Fruit fly (Drosophila melanogaster): ENCODE data around the gene Vav.
A peak's percentile ranks its signal among the peaks of the same experiment; 100 is the strongest.

Gene Vav

DNA sequence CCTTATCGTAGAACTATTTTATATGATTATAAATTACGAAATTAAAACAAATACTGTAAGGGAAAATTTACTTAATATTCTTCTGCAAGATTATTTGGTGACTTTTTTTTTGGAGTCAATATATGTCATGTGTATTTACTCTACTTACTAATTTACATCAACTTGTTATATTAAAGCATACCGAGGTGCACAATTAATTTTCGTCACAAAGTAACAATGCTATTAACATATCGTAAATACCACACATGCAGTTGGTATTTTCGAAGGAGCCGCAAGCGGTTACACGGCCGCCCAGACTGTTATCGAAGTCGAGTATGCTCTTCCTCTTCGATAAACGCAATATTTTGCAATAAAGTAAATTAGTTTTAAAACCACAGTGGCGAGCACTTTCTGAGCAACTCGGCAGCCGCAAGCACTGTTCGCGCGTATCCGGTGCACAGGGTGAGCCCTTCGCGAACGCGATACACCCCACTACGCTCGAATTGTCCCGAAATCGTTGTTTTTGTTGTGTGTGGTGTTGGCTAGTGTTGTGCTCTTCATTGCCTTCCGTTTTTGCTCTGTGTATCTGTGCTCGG is at the start of gene Vav:
Gene Vav, plus strand, starts transcription at position 293 of the 575 bp plus-strand sequence.
- TF ChIP-seq CG17801 (GFP tag; optimal IDR thresholded peaks at IDR 0.05; ENCODE audit: partially characterized antibody): peak; percentile 38

dm6 chrX:19211982-19212381 is 49.6 kb upstream of the Vav start, which contains the start of gene CG14195:
Gene CG14195, minus strand, starts transcription at chrX:19212082.
- no peak for TF ChIP-seq CG17801 (GFP tag; optimal IDR thresholded peaks at IDR 0.05; ENCODE audit: partially characterized antibody)

- TF ChIP-seq CG17801 (GFP tag; optimal IDR thresholded peaks at IDR 0.05; ENCODE audit: partially characterized antibody): no peak
These were observed 48.7 kb upstream of the Vav start, which contains the start of gene Mur18B for dm6 chrX:19212954-19213353. Gene Mur18B, plus strand, starts transcription at chrX:19213254.

dm6 chrX:19215215-19215614 is 46.4 kb upstream of the Vav start, which contains the start of gene Muc18B:
Gene Muc18B, plus strand, starts transcription at chrX:19215515.
- no peak for TF ChIP-seq CG17801 (GFP tag; optimal IDR thresholded peaks at IDR 0.05; ENCODE audit: partially characterized antibody)

- TF ChIP-seq CG17801 (GFP tag; optimal IDR thresholded peaks at IDR 0.05; ENCODE audit: partially characterized antibody): no peak
These were observed 44.9 kb upstream of the Vav start for dm6 chrX:19216671-19217070.

dm6 chrX:19220415-19220814 is 41.2 kb upstream of the Vav start, which contains the start of gene CG7884:
Gene CG7884, plus strand, starts transcription at chrX:19220622.
- TF ChIP-seq CG17801 (GFP tag; optimal IDR thresholded peaks at IDR 0.05; ENCODE audit: partially characterized antibody): no peak

DNA sequence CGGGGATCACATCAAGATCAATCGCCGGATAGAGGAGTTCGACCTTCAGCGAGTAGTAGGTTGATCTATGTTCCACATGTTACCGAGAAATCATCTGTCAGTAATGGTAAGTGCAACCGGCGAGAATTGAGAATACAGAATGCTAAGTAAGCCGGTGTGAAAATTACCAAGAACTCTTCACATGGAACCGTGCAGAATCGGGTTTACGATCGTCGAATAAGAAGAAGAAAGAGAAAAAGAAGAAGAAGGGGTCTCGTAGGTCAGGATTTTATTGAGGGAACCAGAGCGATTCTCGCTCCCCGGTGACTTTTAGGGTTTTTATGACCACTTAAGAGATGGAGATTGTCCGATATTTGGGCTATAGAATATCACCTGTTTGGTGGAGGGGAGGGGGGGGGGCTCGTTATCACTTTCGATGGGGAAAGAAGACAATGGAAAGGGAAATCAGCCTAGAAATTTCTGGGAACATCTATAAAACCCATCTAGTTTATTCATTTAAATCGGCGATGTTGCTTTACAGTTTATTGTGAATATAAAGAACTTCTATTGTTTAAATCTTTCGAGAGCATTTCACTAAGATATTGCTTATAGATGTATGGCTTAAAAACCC is 40.6 kb upstream of the Vav start:
- TF ChIP-seq CG17801 (GFP tag; optimal IDR thresholded peaks at IDR 0.05; ENCODE audit: partially characterized antibody): no peak

- TF ChIP-seq CG17801 (GFP tag; optimal IDR thresholded peaks at IDR 0.05; ENCODE audit: partially characterized antibody): no peak
These were observed 36.9 kb upstream of the Vav start for dm6 chrX:19224580-19225303.

DNA sequence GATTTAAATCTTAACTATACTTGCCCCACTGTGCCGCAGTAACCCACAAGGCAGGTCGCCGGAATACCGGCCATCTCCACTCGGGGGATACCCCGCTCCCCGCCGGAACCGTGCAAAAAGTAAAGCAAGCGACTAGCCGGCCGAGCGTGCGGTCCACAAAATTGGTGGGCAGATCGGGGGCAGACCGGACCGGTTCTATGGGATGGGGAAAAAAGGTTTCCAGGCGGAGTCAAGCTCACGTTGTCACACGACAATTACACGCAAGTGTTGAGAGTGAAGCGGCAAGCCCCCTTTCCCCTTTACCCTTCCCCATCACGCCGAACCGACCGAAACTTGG is 36.3 kb upstream of the Vav start:
- TF ChIP-seq CG17801 (GFP tag; optimal IDR thresholded peaks at IDR 0.05; ENCODE audit: partially characterized antibody): no peak

- TF ChIP-seq CG17801 (GFP tag; optimal IDR thresholded peaks at IDR 0.05; ENCODE audit: partially characterized antibody): no peak
These were observed 31.7 kb upstream of the Vav start for dm6 chrX:19229855-19230433.

DNA sequence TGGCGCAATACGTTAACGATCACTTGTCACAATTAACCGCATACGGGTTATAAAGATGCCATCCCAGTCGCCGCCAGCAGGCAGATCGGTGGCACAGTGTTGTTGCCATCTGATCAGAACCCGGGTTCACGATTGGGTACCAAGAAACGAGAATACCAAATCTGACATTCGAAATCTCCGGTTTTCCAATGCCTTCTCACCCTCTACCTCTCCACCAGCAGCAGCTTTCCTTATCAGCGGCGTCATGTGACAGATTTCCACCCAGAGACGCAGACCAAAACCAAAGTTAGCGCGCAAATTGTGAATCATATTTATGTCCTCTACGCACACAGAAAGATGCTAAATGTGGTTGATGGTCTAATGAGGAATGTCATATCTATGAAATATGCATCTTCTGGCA is 23.0 kb upstream of the Vav start:
- TF ChIP-seq CG17801 (GFP tag; optimal IDR thresholded peaks at IDR 0.05; ENCODE audit: partially characterized antibody): no peak

- no peak for TF ChIP-seq CG17801 (GFP tag; optimal IDR thresholded peaks at IDR 0.05; ENCODE audit: partially characterized antibody)
These were observed 22.3 kb upstream of the Vav start for dm6 chrX:19239365-19239764.

- TF ChIP-seq CG17801 (GFP tag; optimal IDR thresholded peaks at IDR 0.05; ENCODE audit: partially characterized antibody): no peak
These were observed 21.3 kb upstream of the Vav start for dm6 chrX:19240230-19240839.

dm6 chrX:19241790-19242373 is 19.7 kb upstream of the Vav start, which contains the start of gene CG14196:
Gene CG14196, minus strand, starts transcription at chrX:19241840.
- no peak for TF ChIP-seq CG17801 (GFP tag; optimal IDR thresholded peaks at IDR 0.05; ENCODE audit: partially characterized antibody)

DNA sequence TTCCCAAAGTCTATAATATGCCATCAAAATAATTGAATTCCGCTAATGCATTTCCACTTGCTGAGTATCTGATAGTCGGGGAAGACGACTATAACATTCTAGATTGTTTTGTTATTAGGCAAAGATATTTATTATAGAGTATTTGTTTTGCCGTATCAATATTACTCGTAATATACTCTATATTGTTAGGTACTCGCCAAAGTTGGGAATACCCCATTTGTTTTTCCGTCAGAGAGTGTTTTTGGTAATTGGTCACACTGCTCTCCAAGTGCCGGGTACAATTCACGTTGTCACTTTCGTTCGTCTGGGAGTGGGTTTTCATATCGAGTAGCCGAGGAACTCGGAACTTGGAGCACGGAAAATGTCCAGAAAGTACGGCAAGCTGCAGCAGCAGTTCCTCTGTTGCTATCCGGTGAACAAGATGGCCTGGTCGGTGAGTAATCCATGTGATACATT is 18.2 kb upstream of the Vav start, which contains the start of gene CG7889:
Gene CG7889, plus strand, starts transcription at position 253 of the 456 bp plus-strand sequence.
- TF ChIP-seq CG17801 (GFP tag; optimal IDR thresholded peaks at IDR 0.05; ENCODE audit: partially characterized antibody): no peak
